Worm (Caenorhabditis elegans) whole organism, early embryonic: Measurements from ENCODE around the gene Y53F4B.1.

ENCODE experiments used
- F13C5.2 ChIP-seq: sonication (generic microtip); optimal IDR thresholded peaks from 2 replicates; lab custom pipeline; 2017; ENCODE audit warnings: mild to moderate bottlenecking, missing genetic modification characterization, inconsistent platforms, missing compliant biosample characterization
- aly-1 ChIP-seq: sonication (generic microtip); optimal IDR thresholded peaks from 2 replicates; lab custom pipeline; 2016; ENCODE audit warnings: missing genetic modification characterization, missing compliant biosample characterization
- ama-1 ChIP-seq: fragments of 150-350 bp; optimal IDR thresholded peaks from 2 replicates; lab custom pipeline; 2014
- ceh-13 ChIP-seq: fragments of 200-800 bp; sonication (Bioruptor generic); optimal IDR thresholded peaks from 2 replicates; lab custom pipeline; 2018; ENCODE audit warnings: mild to moderate bottlenecking, missing genetic modification characterization, missing compliant biosample characterization
- flt-1 ChIP-seq: fragments of 200-800 bp; sonication (Bioruptor generic); IDR thresholded peaks from 2 replicates; pipeline ENCODE4 v1.3.6; 2022; ENCODE audit warnings: missing genetic modification characterization, missing compliant biosample characterization
- hmbx-1 ChIP-seq: sonication (generic microtip); optimal IDR thresholded peaks from 2 replicates; lab custom pipeline; 2016; ENCODE audit warnings: mild to moderate bottlenecking, missing genetic modification characterization, missing compliant biosample characterization
- hmg-4 ChIP-seq: fragments of 200-800 bp; sonication (Bioruptor generic); optimal IDR thresholded peaks from 2 replicates; lab custom pipeline; 2018; ENCODE audit warnings: mild to moderate bottlenecking, missing genetic modification characterization, missing compliant biosample characterization
- tbx-11 ChIP-seq: fragments of 200-800 bp; sonication (Bioruptor generic); IDR thresholded peaks from 2 replicates; pipeline ENCODE4 v1.3.6; 2022; ENCODE audit warnings: missing genetic modification characterization, missing compliant biosample characterization

DNA sequence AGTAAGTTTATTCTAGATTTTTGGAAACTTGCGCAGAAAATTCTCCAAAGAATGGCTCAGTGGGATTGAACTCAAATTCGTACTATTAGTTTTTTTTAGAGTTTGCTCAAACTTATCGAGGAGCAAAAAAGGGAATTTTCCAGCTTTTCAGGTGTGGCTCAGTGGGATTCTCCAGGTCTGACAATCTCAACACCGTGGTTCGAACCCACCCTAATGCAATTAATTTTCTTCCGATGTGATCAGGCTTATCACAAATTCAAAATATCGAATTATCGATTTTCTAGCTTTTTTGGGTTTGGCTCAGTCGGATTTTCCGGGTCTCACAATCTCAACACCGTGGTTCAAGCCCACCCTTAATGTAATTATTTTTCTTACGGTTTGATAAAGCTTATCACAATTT is 8.4 kb upstream of the Y53F4B.1 start:
- no peak for TF ChIP-seq ama-1 (lab: Kevin White, UChicago)
- TF ChIP-seq tbx-11 (GFP tag; lab: Robert Waterston, UW): no peak
- TF ChIP-seq flt-1 (GFP tag; lab: Robert Waterston, UW): no peak
- no peak for TF ChIP-seq aly-1 (tag; lab: Kevin White, UChicago)
- TF ChIP-seq F13C5.2 (tag; lab: Kevin White, UChicago): no peak
- no peak for TF ChIP-seq ceh-13 (GFP tag; lab: Kevin White, UChicago)
- TF ChIP-seq hmbx-1 (tag; lab: Kevin White, UChicago): no peak
- no peak for TF ChIP-seq hmg-4
